In the genomic region with DNA sequence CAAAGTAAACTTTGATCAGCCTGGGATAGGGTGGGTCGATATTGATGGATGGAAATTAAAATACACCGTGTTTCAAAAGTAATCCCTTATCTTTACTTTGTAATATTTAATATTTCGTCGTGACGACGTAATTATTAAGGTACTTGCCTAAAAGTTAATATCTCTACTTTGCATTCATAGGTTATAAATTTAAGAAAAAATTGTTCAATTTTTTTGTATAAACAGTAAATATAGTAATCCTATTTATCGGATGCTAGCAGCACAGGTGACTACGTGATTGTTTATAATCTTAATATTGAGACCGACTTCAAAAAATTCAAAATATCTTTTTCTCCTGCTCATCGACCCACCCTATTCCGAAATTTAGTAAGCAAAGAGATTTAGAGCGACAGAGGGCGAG, we compare ENCODE assay signal across 1 fruit fly cellular context.
A peak's percentile ranks its signal among the peaks of the same experiment; 100 is the strongest.
TF ChIP-seq lines count a peak whose summit lies in the region.

No protein-coding gene starts in this region.

TF ChIP-seq in whole organism, prepupa, 60 proteins besides CTCF, POLR2A, EP300 and RAD21 (continued from another document):
- TF ChIP-seq CG32006 (GFP tag; optimal IDR thresholded peaks at IDR 0.05; lab: Kevin White, UChicago) = no peak
- no peak for TF ChIP-seq CG6792 (GFP tag; optimal IDR thresholded peaks at IDR 0.05; lab: Kevin White, UChicago)
- peak; percentile 60 for TF ChIP-seq CG15336 (GFP tag; IDR thresholded peaks at IDR 0.05; lab: Robert Waterston, UW)
- TF ChIP-seq CG3032 (tag; optimal IDR thresholded peaks at IDR 0.05; lab: Kevin White, UChicago) = no peak
- TF ChIP-seq Eip75B (GFP tag; optimal IDR thresholded peaks at IDR 0.05; lab: Kevin White, UChicago) = no peak
- no peak for TF ChIP-seq CG4318 (GFP tag; optimal IDR thresholded peaks at IDR 0.05; lab: Kevin White, UChicago)
- TF ChIP-seq lz (GFP tag; optimal IDR thresholded peaks at IDR 0.05; lab: Kevin White, UChicago) = no peak
- TF ChIP-seq CG11902 (GFP tag; optimal IDR thresholded peaks at IDR 0.05; lab: Kevin White, UChicago) = peak; percentile 4
- no peak for TF ChIP-seq acj6 (GFP tag; optimal IDR thresholded peaks at IDR 0.05; lab: Kevin White, UChicago)
- no peak for TF ChIP-seq Blimp-1 (GFP tag; optimal IDR thresholded peaks at IDR 0.05; lab: Kevin White, UChicago)
- 0 out of 3 replicates have a peak, but pooled peaks have one; percentile 37 for TF ChIP-seq CG6163 (GFP tag; IDR thresholded peaks at IDR 0.05; lab: Robert Waterston, UW)
- no peak for TF ChIP-seq dsx (GFP tag; optimal IDR thresholded peaks at IDR 0.05; lab: Kevin White, UChicago; ENCODE audit: poor library complexity, severe bottlenecking)
- no peak for TF ChIP-seq dac (GFP tag; optimal IDR thresholded peaks at IDR 0.05; lab: Kevin White, UChicago)
- peak; percentile 32 for TF ChIP-seq fd59A (GFP tag; optimal IDR thresholded peaks at IDR 0.05; lab: Kevin White, UChicago)
- peak; percentile 83 for TF ChIP-seq svp (GFP tag; lab: Kevin White, UChicago)
- no peak for TF ChIP-seq topi (GFP tag; optimal IDR thresholded peaks at IDR 0.05; lab: Kevin White, UChicago)
- no peak for TF ChIP-seq fd85E (GFP tag; optimal IDR thresholded peaks at IDR 0.05; lab: Kevin White, UChicago)
- TF ChIP-seq esn (GFP tag; optimal IDR thresholded peaks at IDR 0.05; lab: Kevin White, UChicago) = peak; percentile 62
- TF ChIP-seq CG8319 (GFP tag; optimal IDR thresholded peaks at IDR 0.05; lab: Kevin White, UChicago) = peak; percentile 16
- no peak for TF ChIP-seq CG3919 (GFP tag; optimal IDR thresholded peaks at IDR 0.05; lab: Kevin White, UChicago)
- TF ChIP-seq Hr38 (GFP tag; optimal IDR thresholded peaks at IDR 0.05; lab: Kevin White, UChicago) = no peak
- TF ChIP-seq spab (GFP tag; optimal IDR thresholded peaks at IDR 0.05; lab: Kevin White, UChicago) = peak; percentile 48
- peak; percentile 39 for TF ChIP-seq CG16779 (tag; optimal IDR thresholded peaks at IDR 0.05; lab: Kevin White, UChicago)
- TF ChIP-seq Ets96B (tag; optimal IDR thresholded peaks at IDR 0.05; lab: Kevin White, UChicago) = no peak
- TF ChIP-seq Sox102F (GFP tag; optimal IDR thresholded peaks at IDR 0.05; lab: Kevin White, UChicago) = no peak
- peak; percentile 68 for TF ChIP-seq CG6808 (GFP tag; optimal IDR thresholded peaks at IDR 0.05; lab: Kevin White, UChicago)
- peak; percentile 52; the same call in 1 of the 3 replicates for TF ChIP-seq eg (GFP tag; IDR thresholded peaks at IDR 0.05; lab: Robert Waterston, UW)
- TF ChIP-seq fkh (GFP tag; optimal IDR thresholded peaks at IDR 0.05; lab: Kevin White, UChicago) = no peak
- TF ChIP-seq Smox (GFP tag; optimal IDR thresholded peaks at IDR 0.05; lab: Kevin White, UChicago) = no peak
- peak; percentile 38 for TF ChIP-seq CG11762 (GFP tag; optimal IDR thresholded peaks at IDR 0.05; lab: Kevin White, UChicago; ENCODE audit: insufficient read depth)
- peak; percentile 11 for TF ChIP-seq CG31627 (GFP tag; optimal IDR thresholded peaks at IDR 0.05; lab: Kevin White, UChicago)
